Worm (Caenorhabditis elegans) whole organism, L1 larva: ENCODE measurements around the gene srw-108.

Source experiments
- sptf-1 ChIP-seq: fragments of 150-350 bp; optimal IDR thresholded peaks from 2 replicates; lab custom pipeline; 2014; ENCODE audit warnings: missing biosample characterization, missing genetic modification characterization
- unc-62 ChIP-seq: fragments of 150-350 bp; optimal IDR thresholded peaks from 2 replicates; lab custom pipeline; 2014; ENCODE audit warnings: missing biosample characterization, missing genetic modification reagents, missing genetic modification characterization

DNA sequence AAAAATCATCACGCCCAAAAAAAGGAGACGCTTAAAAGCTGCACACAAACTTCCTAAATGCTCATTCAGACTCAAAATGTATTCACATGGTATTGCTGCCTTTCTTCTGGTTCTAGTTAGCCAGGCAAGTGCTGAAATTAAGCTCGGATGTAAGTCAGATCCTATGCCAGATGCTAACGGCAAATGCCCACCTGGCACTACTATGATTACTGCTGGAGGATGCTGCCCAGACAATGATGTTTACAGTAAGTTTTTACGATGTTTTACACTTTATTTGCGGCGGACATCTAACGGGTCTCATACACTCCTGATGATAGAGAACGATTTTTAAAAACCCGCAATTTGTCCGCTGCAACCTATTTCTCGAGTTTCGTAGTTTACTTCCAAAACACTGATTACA is 8.9 kb downstream of the srw-108 start, which contains the start of gene C14C6.5:
- TF ChIP-seq unc-62 (GFP tag; lab: Kevin White, UChicago) (no peak), sptf-1 (tag; lab: Kevin White, UChicago) (no peak)
